Fruit fly (Drosophila melanogaster) S2 (cell line): ENCODE results near the gene wnd.

Experiments
- CG8478 ChIP-seq: fragments of >200 bp; optimal IDR thresholded peaks from 2 replicates; lab custom pipeline; 2018
- CTCF ChIP-seq, 2 experiments: fragments of >200 bp; optimal IDR thresholded peaks; 2 replicates each; lab custom pipeline; 2018

Gene wnd

dm6 chr3L:19590422-19590821, 45.2 kb downstream of the wnd start, which contains the start of gene CG14100:
Gene CG14100 (minus strand): TSS chr3L:19590524.
- TF ChIP-seq CTCF (optimal IDR thresholded peaks at IDR 0.05; lab: Kevin White, UChicago) (no peak), CG8478 (no peak)

- TF ChIP-seq CG8478: no peak
- no peak for TF ChIP-seq CTCF (optimal IDR thresholded peaks at IDR 0.05; lab: Kevin White, UChicago)
Measured at dm6 chr3L:19585979-19586378, 49.6 kb downstream of the wnd start, which contains the start of the genes CG9231 and CG9330. Gene CG9231 (minus strand): TSS chr3L:19586003. Gene CG9330 (plus strand): TSS chr3L:19586253.

dm6 chr3L:19584369-19584915, 51.1 kb downstream of the wnd start, which contains the start of gene Shal:
Gene Shal (minus strand): TSS chr3L:19584568.
- TF ChIP-seq CG8478 (no peak), CTCF (optimal IDR thresholded peaks at IDR 0.05; lab: Kevin White, UChicago) (no peak)

dm6 chr3L:19580709-19581227, 54.8 kb downstream of the wnd start:
- no peak for TF ChIP-seq CTCF (optimal IDR thresholded peaks at IDR 0.05; lab: Kevin White, UChicago)
- no peak for TF ChIP-seq CG8478

- no peak for TF ChIP-seq CTCF (optimal IDR thresholded peaks at IDR 0.05; lab: Kevin White, UChicago)
- no peak for TF ChIP-seq CG8478
Measured at dm6 chr3L:19579346-19579745, 56.2 kb downstream of the wnd start.

- no peak for TF ChIP-seq CTCF (optimal IDR thresholded peaks at IDR 0.05; lab: Kevin White, UChicago)
- no peak for TF ChIP-seq CG8478
Measured at dm6 chr3L:19575650-19576049, 59.9 kb downstream of the wnd start.

dm6 chr3L:19574452-19574851, 61.1 kb downstream of the wnd start:
- TF ChIP-seq CTCF (optimal IDR thresholded peaks at IDR 0.05; lab: Kevin White, UChicago) (no peak), CG8478 (no peak)
